Worm (Caenorhabditis elegans) whole organism, L4 larva: Measurements from ENCODE around the gene ZC443.2.

Experiments
- dmd-8 ChIP-seq: fragments of 200-800 bp; sonication (Bioruptor generic); IDR thresholded peaks from 2 replicates; pipeline ENCODE4 v1.3.6; 2022; ENCODE audit warnings: missing genetic modification characterization, missing compliant biosample characterization
- hmg-1.1 ChIP-seq: fragments of 200-800 bp; sonication (Bioruptor generic); IDR thresholded peaks from 2 replicates; pipeline ENCODE4 v1.3.6; 2022; ENCODE audit warnings: missing genetic modification reagents, missing genetic modification characterization, missing compliant biosample characterization
- lir-3 ChIP-seq: sonication (generic microtip); optimal IDR thresholded peaks from 2 replicates; lab custom pipeline; 2016; ENCODE audit warnings: mild to moderate bottlenecking, missing genetic modification characterization, missing compliant biosample characterization
- nhr-28 ChIP-seq: fragments of 150-350 bp; optimal IDR thresholded peaks from 2 replicates; lab custom pipeline; 2014; ENCODE audit warnings: missing biosample characterization, missing genetic modification characterization
- nhr-77 ChIP-seq: fragments of 150-350 bp; optimal IDR thresholded peaks from 2 replicates; lab custom pipeline; 2014; ENCODE audit warnings: missing biosample characterization, missing genetic modification characterization
- pha-4 ChIP-seq, 2 experiments: fragments of 150-350 bp in 1 of 2; fragments of 200-800 bp in 1 of 2; sonication (Bioruptor generic) in 1 of 2; IDR thresholded peaks in 1 of 2; optimal IDR thresholded peaks in 1 of 2; 2 replicates each; pipeline versions ENCODE4 v1.3.6 to Lab custom; 2014 to 2022; ENCODE audit warnings: missing genetic modification characterization in 2 of 2, missing genetic modification reagents in 2 of 2, missing biosample characterization in 1 of 2, missing compliant biosample characterization in 1 of 2
- pqm-1 ChIP-seq: sonication (generic microtip); optimal IDR thresholded peaks from 2 replicates; lab custom pipeline; 2017; ENCODE audit warnings: missing biosample characterization, missing genetic modification characterization
- snpc-4 ChIP-seq: fragments of 150-350 bp; optimal IDR thresholded peaks from 2 replicates; lab custom pipeline; 2014; ENCODE audit warnings: missing biosample characterization, missing genetic modification characterization
- unc-39 ChIP-seq: sonication (generic microtip); optimal IDR thresholded peaks from 2 replicates; lab custom pipeline; 2017; ENCODE audit warnings: missing biosample characterization, missing genetic modification characterization

- TF ChIP-seq hmg-1.1 (GFP tag; lab: Robert Waterston, UW) (no peak), pqm-1 (tag; lab: Kevin White, UChicago) (no peak), nhr-77 (no peak), nhr-28 (tag; lab: Kevin White, UChicago) (no peak), snpc-4 (tag; lab: Kevin White, UChicago) (no peak), pha-4 (GFP tag; IDR thresholded peaks at IDR 0.05; lab: Robert Waterston, UW) (no peak), pha-4 (tag; optimal IDR thresholded peaks at IDR 0.05; lab: Kevin White, UChicago) (no peak), dmd-8 (GFP tag; lab: Robert Waterston, UW) (no peak), unc-39 (tag; lab: Kevin White, UChicago) (no peak), lir-3 (tag; lab: Kevin White, UChicago) (no peak)
Observed at ce11 chrV:12816672-12817071, 5.7 kb upstream of the ZC443.2 start.
